Worm (Caenorhabditis elegans): ENCODE measurements around the gene fbxa-75.

- TF ChIP-seq B0261.1 (tag; optimal IDR thresholded peaks at IDR 0.05) (no peak), D2030.7 (GFP tag; IDR thresholded peaks at IDR 0.05) (no peak), nhr-90 (tag; optimal IDR thresholded peaks at IDR 0.05) (no peak), rpc-1 (optimal IDR thresholded peaks at IDR 0.05) (no peak), rpc-1 (tag; optimal IDR thresholded peaks at IDR 0.05) (no peak), ztf-6 (GFP tag; IDR thresholded peaks at IDR 0.05) (no peak), mxl-1 (tag; optimal IDR thresholded peaks at IDR 0.05) (no peak), repo-1 (tag; optimal IDR thresholded peaks at IDR 0.05) (no peak), unc-62 (GFP tag; optimal IDR thresholded peaks at IDR 0.05) (no peak), snpc-4 (GFP tag; optimal IDR thresholded peaks at IDR 0.05) (no peak), snpc-4 (tag; optimal IDR thresholded peaks at IDR 0.05) (no peak), chd-7 (tag; optimal IDR thresholded peaks at IDR 0.05) (no peak), madf-3 (GFP tag; IDR thresholded peaks at IDR 0.05) (no peak), die-1 (tag; optimal IDR thresholded peaks at IDR 0.05) (no peak)
These were observed 32.1 kb upstream of the fbxa-75 start, which contains the start of gene fbxa-31 for ce11 chrIII:1271378-1271926.

Measured in whole organism, young adult.